Fruit fly (Drosophila melanogaster): ENCODE data around the gene Bka.

The Bka gene

dm6 chr2L:9918020-9918959 lies 23.2 kb downstream of the Bka start, which contains the start of the genes CG5885 and CG4598 (continued):
- TF ChIP-seq Fer2 (tag; optimal IDR thresholded peaks at IDR 0.05) (peak; percentile 57), CG12744 (GFP tag; optimal IDR thresholded peaks at IDR 0.05) (no peak), kni (GFP tag; optimal IDR thresholded peaks at IDR 0.05) (no peak), tio (GFP tag; optimal IDR thresholded peaks at IDR 0.05) (no peak), CrebB (tag; optimal IDR thresholded peaks at IDR 0.05) (peak; percentile 59), wor (GFP tag; IDR thresholded peaks at IDR 0.05) (0 out of 2 replicates have a peak, but pooled peaks have one; percentile 19), slp2 (GFP tag; optimal IDR thresholded peaks at IDR 0.05) (no peak), CG30431 (GFP tag; optimal IDR thresholded peaks at IDR 0.05) (peak; percentile 15), CG33213 (GFP tag; optimal IDR thresholded peaks at IDR 0.05) (no peak), vvl (GFP tag; IDR thresholded peaks at IDR 0.05) (peak; percentile 81), chn (GFP tag; optimal IDR thresholded peaks at IDR 0.05) (peak; percentile 54), chm (GFP tag; IDR thresholded peaks at IDR 0.05) (peak; percentile 61), croc (GFP tag; conservative IDR thresholded peaks at IDR 0.05) (0 out of 3 replicates have a peak, but pooled peaks have one; percentile 25), Trl (optimal IDR thresholded peaks at IDR 0.05) (no peak), Trl (GFP tag; optimal IDR thresholded peaks at IDR 0.05) (peak; percentile 21), bigmax (GFP tag; optimal IDR thresholded peaks at IDR 0.05) (no peak), nmo (GFP tag; optimal IDR thresholded peaks at IDR 0.05) (peak; percentile 61), CG2129 (GFP tag; IDR thresholded peaks at IDR 0.05; ENCODE audit: partially characterized antibody) (0 out of 2 replicates have a peak, but pooled peaks have one; percentile 37), CG8478 (optimal IDR thresholded peaks at IDR 0.05) (no peak), ranshi (GFP tag; IDR thresholded peaks at IDR 0.05) (peak; percentile 78), sim (GFP tag; IDR thresholded peaks at IDR 0.05) (no peak; the same call in 1 of the 2 replicates), CG2202 (tag; optimal IDR thresholded peaks at IDR 0.05) (peak; percentile 47), CG30020 (tag; optimal IDR thresholded peaks at IDR 0.05) (peak; percentile 54), CG3995 (GFP tag; optimal IDR thresholded peaks at IDR 0.05) (no peak), Hr39 (optimal IDR thresholded peaks at IDR 0.05) (no peak), Nf-YA (GFP tag; IDR thresholded peaks at IDR 0.05) (no peak), CG17385 (GFP tag; optimal IDR thresholded peaks at IDR 0.05) (peak; percentile 64), z (GFP tag; IDR thresholded peaks at IDR 0.05) (no peak), ERR (GFP tag; optimal IDR thresholded peaks at IDR 0.05) (no peak), ara (GFP tag; IDR thresholded peaks at IDR 0.05) (peak; percentile 35; the same call in 1 of the 2 replicates), CG13775 (GFP tag; optimal IDR thresholded peaks at IDR 0.05) (peak; percentile 72), CG3407 (GFP tag; optimal IDR thresholded peaks at IDR 0.05) (peak; percentile 54), CG15479 (GFP tag; optimal IDR thresholded peaks at IDR 0.05) (no peak), MESR4 (GFP tag; optimal IDR thresholded peaks at IDR 0.05) (peak; percentile 97), CG12071 (GFP tag; optimal IDR thresholded peaks at IDR 0.05) (no peak), cato (GFP tag; optimal IDR thresholded peaks at IDR 0.05; ENCODE audit: borderline replicate concordance) (peak; percentile 29), CG4360 (GFP tag; IDR thresholded peaks at IDR 0.05) (no peak), Mes4 (GFP tag; optimal IDR thresholded peaks at IDR 0.05) (no peak), CG11247 (GFP tag; IDR thresholded peaks at IDR 0.05) (no peak; the same call in 1 of the 2 replicates), Hr3 (GFP tag; optimal IDR thresholded peaks at IDR 0.05) (peak; percentile 72), CG12236 (GFP tag; optimal IDR thresholded peaks at IDR 0.05) (no peak), ro (GFP tag; IDR thresholded peaks at IDR 0.05) (no peak), Oaz (GFP tag; IDR thresholded peaks at IDR 0.05) (0 out of 2 replicates have a peak, but pooled peaks have one; percentile 20), otp (GFP tag; IDR thresholded peaks at IDR 0.05) (peak; percentile 42; the same call in 2 of the 3 replicates), phol (tag; optimal IDR thresholded peaks at IDR 0.05) (peak; percentile 69), TFAM (GFP tag; optimal IDR thresholded peaks at IDR 0.05) (no peak), CG7963 (GFP tag; IDR thresholded peaks at IDR 0.05; ENCODE audit: partially characterized antibody) (peak; percentile 29; the same call in 1 of the 3 replicates), Ada2b (GFP tag; IDR thresholded peaks at IDR 0.05) (peak; percentile 85), CG6689 (GFP tag; IDR thresholded peaks at IDR 0.05) (peak; percentile 43; the same call in 1 of the 2 replicates), CG13296 (GFP tag; optimal IDR thresholded peaks at IDR 0.05) (peak; percentile 55)
